Worm (Caenorhabditis elegans): Measurements from ENCODE around the gene T25B9.5.

DNA sequence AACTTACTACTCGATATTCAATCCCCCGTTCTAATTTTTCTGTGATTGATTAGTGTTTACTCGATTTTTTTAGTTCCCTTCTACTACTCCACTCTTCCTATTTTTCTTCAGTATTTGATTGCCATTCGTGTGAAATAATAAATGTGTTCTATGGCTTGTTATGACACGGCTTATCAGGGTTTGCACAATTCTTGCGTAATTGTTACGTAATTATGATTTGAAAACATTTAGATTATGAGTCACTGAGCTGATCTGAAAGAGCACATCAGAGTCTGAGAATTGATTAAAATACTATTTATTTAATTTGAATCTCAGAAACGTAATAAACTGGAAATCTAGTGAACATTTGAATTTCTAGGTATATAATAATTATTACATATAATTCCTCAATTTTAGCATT is 23.0 kb upstream of the T25B9.5 start:
- no peak for TF ChIP-seq dmd-4 (tag; optimal IDR thresholded peaks at IDR 0.05)
- no peak for TF ChIP-seq mab-5 (tag; optimal IDR thresholded peaks at IDR 0.05)
